Worm (Caenorhabditis elegans) whole organism, late embryonic: Measurements from ENCODE around the gene rpn-5.

ENCODE experiments used
- C08G9.2 ChIP-seq: sonication (generic microtip); optimal IDR thresholded peaks from 2 replicates; lab custom pipeline; 2016; ENCODE audit warnings: mild to moderate bottlenecking, missing genetic modification characterization, moderate library complexity, missing compliant biosample characterization
- C38D4.7 ChIP-seq: fragments of 200-800 bp; sonication (Bioruptor generic); optimal IDR thresholded peaks from 2 replicates; lab custom pipeline; 2018; ENCODE audit warnings: mild to moderate bottlenecking, missing genetic modification characterization, moderate library complexity, missing compliant biosample characterization
- K09A11.1 ChIP-seq: sonication (generic microtip); optimal IDR thresholded peaks from 2 replicates; lab custom pipeline; 2017; ENCODE audit warnings: antibody characterized with exemption, mild to moderate bottlenecking, missing genetic modification characterization, missing compliant biosample characterization; ENCODE audit not compliant: insufficient read depth
- T23F11.4 ChIP-seq: fragments of 200-800 bp; sonication (Bioruptor generic); optimal IDR thresholded peaks from 2 replicates; lab custom pipeline; 2018; ENCODE audit warnings: mild to moderate bottlenecking, missing genetic modification characterization, missing compliant biosample characterization
- ama-1 ChIP-seq: fragments of 150-350 bp; optimal IDR thresholded peaks from 2 replicates; lab custom pipeline; 2014
- ceh-18 ChIP-seq: sonication (generic microtip); optimal IDR thresholded peaks from 2 replicates; lab custom pipeline; 2016; ENCODE audit warnings: missing genetic modification characterization, missing compliant biosample characterization
- ceh-34 ChIP-seq: sonication (generic microtip); optimal IDR thresholded peaks from 2 replicates; lab custom pipeline; 2016; ENCODE audit warnings: mild to moderate bottlenecking, missing genetic modification characterization, missing compliant biosample characterization
- dve-1 ChIP-seq: sonication (generic microtip); optimal IDR thresholded peaks from 2 replicates; lab custom pipeline; 2017; ENCODE audit warnings: antibody characterized with exemption, mild to moderate bottlenecking, missing genetic modification characterization, missing compliant biosample characterization
- elt-2 ChIP-seq: sonication (generic microtip); optimal IDR thresholded peaks from 2 replicates; lab custom pipeline; 2016; ENCODE audit warnings: missing genetic modification reagents, missing genetic modification characterization, missing compliant biosample characterization
- elt-4 ChIP-seq: sonication (generic microtip); optimal IDR thresholded peaks from 2 replicates; lab custom pipeline; 2016; ENCODE audit warnings: missing genetic modification characterization, missing compliant biosample characterization
- ets-4 ChIP-seq: sonication (generic microtip); optimal IDR thresholded peaks from 2 replicates; lab custom pipeline; 2016; ENCODE audit warnings: missing genetic modification characterization, missing compliant biosample characterization
- eyg-1 ChIP-seq: sonication (generic microtip); optimal IDR thresholded peaks from 2 replicates; lab custom pipeline; 2016; ENCODE audit warnings: missing genotype, missing genetic modification characterization, missing compliant biosample characterization
- fax-1 ChIP-seq: sonication (generic microtip); optimal IDR thresholded peaks from 2 replicates; lab custom pipeline; 2016; ENCODE audit warnings: missing genotype, missing genetic modification characterization, missing compliant biosample characterization
- fkh-6 ChIP-seq: sonication (generic microtip); optimal IDR thresholded peaks from 2 replicates; lab custom pipeline; 2016; ENCODE audit warnings: missing genetic modification characterization, missing compliant biosample characterization
- hlh-13 ChIP-seq: fragments of 200-800 bp; sonication (Bioruptor generic); optimal IDR thresholded peaks from 2 replicates; lab custom pipeline; 2018; ENCODE audit warnings: mild to moderate bottlenecking, missing genetic modification characterization, missing compliant biosample characterization
- hlh-30 ChIP-seq: sonication (generic microtip); optimal IDR thresholded peaks from 2 replicates; lab custom pipeline; 2017; ENCODE audit warnings: antibody characterized with exemption, missing genetic modification characterization, missing compliant biosample characterization; ENCODE audit not compliant: insufficient read depth
- hlh-8 ChIP-seq: sonication (generic microtip); optimal IDR thresholded peaks from 2 replicates; lab custom pipeline; 2016; ENCODE audit warnings: missing genotype, missing genetic modification characterization, missing compliant biosample characterization
- lin-11 ChIP-seq: fragments of 200-800 bp; sonication (Bioruptor generic); optimal IDR thresholded peaks from 2 replicates; lab custom pipeline; 2018; ENCODE audit warnings: mild to moderate bottlenecking, missing genetic modification characterization, missing compliant biosample characterization
- nfya-1 ChIP-seq: sonication (generic microtip); optimal IDR thresholded peaks from 2 replicates; lab custom pipeline; 2017; ENCODE audit warnings: missing genetic modification characterization, mild to moderate bottlenecking, missing compliant biosample characterization, antibody characterized with exemption, moderate library complexity
- nhr-11 ChIP-seq: fragments of 150-350 bp; optimal IDR thresholded peaks from 2 replicates; lab custom pipeline; 2014; ENCODE audit warnings: missing biosample characterization, missing genetic modification characterization
- nhr-232 ChIP-seq: sonication (generic microtip); optimal IDR thresholded peaks from 2 replicates; lab custom pipeline; 2016; ENCODE audit warnings: missing genetic modification characterization, missing compliant biosample characterization
- npax-4 ChIP-seq: sonication (generic microtip); optimal IDR thresholded peaks from 2 replicates; lab custom pipeline; 2016; ENCODE audit warnings: missing genetic modification characterization, missing compliant biosample characterization
- odd-2 ChIP-seq: sonication (generic microtip); optimal IDR thresholded peaks from 2 replicates; lab custom pipeline; 2017; ENCODE audit warnings: antibody characterized with exemption, mild to moderate bottlenecking, missing genetic modification characterization, missing compliant biosample characterization
- pax-1 ChIP-seq: fragments of 150-350 bp; optimal IDR thresholded peaks from 2 replicates; lab custom pipeline; 2014; ENCODE audit warnings: missing biosample characterization, missing genetic modification characterization
- pha-2 ChIP-seq: sonication (generic microtip); optimal IDR thresholded peaks from 2 replicates; lab custom pipeline; 2017; ENCODE audit warnings: mild to moderate bottlenecking, missing genetic modification characterization, missing compliant biosample characterization
- pqm-1 ChIP-seq: sonication (generic microtip); optimal IDR thresholded peaks from 2 replicates; lab custom pipeline; 2016; ENCODE audit warnings: missing genetic modification characterization, missing compliant biosample characterization
- ref-2 ChIP-seq: sonication (generic microtip); optimal IDR thresholded peaks from 2 replicates; lab custom pipeline; 2016; ENCODE audit warnings: missing genetic modification characterization, missing compliant biosample characterization
- rnt-1 ChIP-seq: sonication (generic microtip); optimal IDR thresholded peaks from 2 replicates; lab custom pipeline; 2016; ENCODE audit warnings: missing genetic modification characterization, missing compliant biosample characterization
- sdc-2 ChIP-seq: sonication (generic microtip); optimal IDR thresholded peaks from 2 replicates; lab custom pipeline; 2016; ENCODE audit warnings: missing genotype, missing genetic modification characterization, missing compliant biosample characterization
- sox-2 ChIP-seq: fragments of 200-800 bp; sonication (Bioruptor generic); IDR thresholded peaks from 2 replicates; pipeline ENCODE4 v1.3.6; 2022; ENCODE audit warnings: missing genetic modification reagents, missing genetic modification characterization, missing compliant biosample characterization
- unc-55 ChIP-seq: sonication (generic microtip); optimal IDR thresholded peaks from 2 replicates; lab custom pipeline; 2017; ENCODE audit warnings: missing biosample characterization, missing genetic modification reagents, missing genetic modification characterization
- zip-5 ChIP-seq: sonication (generic microtip); optimal IDR thresholded peaks from 2 replicates; lab custom pipeline; 2016; ENCODE audit warnings: missing genetic modification characterization, missing compliant biosample characterization
- ztf-16 ChIP-seq: sonication (generic microtip); optimal IDR thresholded peaks from 2 replicates; lab custom pipeline; 2017; ENCODE audit warnings: missing genetic modification characterization, missing compliant biosample characterization

The rpn-5 gene

ce11 chrII:4715676-4716075 is 17.4 kb upstream of the rpn-5 start, which contains the start of gene F41C3.8:
TSS of gene F41C3.8 (plus strand) at chrII:4716046.
- TF ChIP-seq npax-4 (tag; lab: Kevin White, UChicago) (no peak), ama-1 (no peak), ceh-18 (tag; lab: Kevin White, UChicago) (no peak), fax-1 (no peak), ets-4 (tag; lab: Kevin White, UChicago) (no peak), sdc-2 (tag; lab: Kevin White, UChicago) (no peak), rnt-1 (tag; lab: Kevin White, UChicago) (no peak), ceh-34 (tag; lab: Kevin White, UChicago) (no peak), nhr-232 (no peak), eyg-1 (tag; lab: Kevin White, UChicago) (no peak), elt-4 (tag; lab: Kevin White, UChicago) (no peak), fkh-6 (tag; lab: Kevin White, UChicago) (no peak), nhr-11 (no peak), hlh-8 (tag; lab: Kevin White, UChicago) (no peak), C08G9.2 (tag; lab: Kevin White, UChicago) (no peak), pax-1 (no peak), elt-2 (tag; lab: Kevin White, UChicago) (no peak), unc-55 (GFP tag; lab: Kevin White, UChicago) (no peak), ztf-16 (tag; lab: Kevin White, UChicago) (no peak), odd-2 (tag; lab: Kevin White, UChicago) (no peak)

- TF ChIP-seq hlh-30 (tag; lab: Kevin White, UChicago): no peak
- TF ChIP-seq sox-2 (GFP tag; lab: Robert Waterston, UW): no peak
- TF ChIP-seq C08G9.2 (tag; lab: Kevin White, UChicago): no peak
- TF ChIP-seq fkh-6 (tag; lab: Kevin White, UChicago): no peak
- TF ChIP-seq K09A11.1 (tag; lab: Kevin White, UChicago): no peak
Observed at ce11 chrII:4710813-4711212, 12.6 kb upstream of the rpn-5 start.

ce11 chrII:4710120-4710519 is 11.9 kb upstream of the rpn-5 start, which contains the start of gene tag-151:
TSS of gene tag-151 (plus strand) at chrII:4710277.
- TF ChIP-seq ref-2 (tag; lab: Kevin White, UChicago) (no peak), lin-11 (no peak)
- TF ChIP-seq, all 69 proteins: peak for 0

- TF ChIP-seq nfya-1: peak; percentile 56
- peak; percentile 41 for TF ChIP-seq hlh-30 (tag; lab: Kevin White, UChicago)
- no peak for TF ChIP-seq dve-1 (tag; lab: Kevin White, UChicago)
- TF ChIP-seq hlh-13 (GFP tag; lab: Kevin White, UChicago): no peak
Observed at ce11 chrII:4706359-4706871, 8.2 kb upstream of the rpn-5 start, which contains the start of the genes F10G7.9 and tsn-1. TSS of gene F10G7.9 (minus strand) at chrII:4706485. TSS of gene tsn-1 (plus strand) at chrII:4706821.

ce11 chrII:4703011-4703410 is 4.8 kb upstream of the rpn-5 start:
- TF ChIP-seq fax-1 (no peak), pha-2 (tag; lab: Kevin White, UChicago) (no peak), zip-5 (tag; lab: Kevin White, UChicago) (no peak), C38D4.7 (GFP tag; lab: Kevin White, UChicago) (no peak), pqm-1 (tag; lab: Kevin White, UChicago) (no peak), dve-1 (tag; lab: Kevin White, UChicago) (no peak), T23F11.4 (GFP tag; lab: Kevin White, UChicago) (no peak)
